Fruit fly (Drosophila melanogaster) whole organism, larva: ENCODE data around the gene RpL18.
A peak's percentile ranks its signal among the peaks of the same experiment; 100 is the strongest.

Experiments
- noc ChIP-seq: fragments of 200-800 bp; sonication (Bioruptor generic); optimal IDR thresholded peaks from 3 replicates; lab custom pipeline; 2019; ENCODE audit warnings: missing biosample characterization, mild to moderate bottlenecking, missing genetic modification characterization, moderate library complexity

Gene RpL18

dm6 chr3L:7241217-7241859, at the start of gene RpL18, which contains the start of gene Neos:
RpL18 (minus strand) TSS chr3L:7241351.
Neos (plus strand) TSS chr3L:7241628.
- peak; percentile 62 for TF ChIP-seq noc (tag; lab: Kevin White, UChicago)

DNA sequence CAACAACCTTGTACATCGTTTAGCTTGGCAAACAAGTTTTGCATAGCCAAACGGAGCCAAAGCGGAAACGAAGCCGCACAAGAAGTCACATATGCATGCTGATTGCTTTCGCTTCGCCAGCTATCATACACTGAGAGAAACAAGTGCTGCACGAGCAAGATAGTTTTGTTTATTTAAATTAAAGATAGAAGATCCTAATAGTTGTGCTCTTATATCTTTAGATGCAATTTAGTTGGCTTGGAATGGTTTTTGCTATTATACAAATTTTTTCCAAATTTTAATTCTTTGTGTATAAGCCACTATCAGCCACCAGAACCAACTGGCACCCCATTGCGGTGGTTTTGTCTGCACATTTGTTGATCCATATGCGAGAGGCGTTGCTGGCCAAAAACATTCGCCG, 42.4 kb upstream of the RpL18 start:
- no peak for TF ChIP-seq noc (tag; lab: Kevin White, UChicago)

dm6 chr3L:7263757-7264516, 22.8 kb upstream of the RpL18 start, which contains the start of gene CG14830:
CG14830 (minus strand) TSS chr3L:7263920.
- no peak for TF ChIP-seq noc (tag; lab: Kevin White, UChicago)

dm6 chr3L:7262471-7262870, 21.3 kb upstream of the RpL18 start:
- TF ChIP-seq noc (tag; lab: Kevin White, UChicago): no peak

DNA sequence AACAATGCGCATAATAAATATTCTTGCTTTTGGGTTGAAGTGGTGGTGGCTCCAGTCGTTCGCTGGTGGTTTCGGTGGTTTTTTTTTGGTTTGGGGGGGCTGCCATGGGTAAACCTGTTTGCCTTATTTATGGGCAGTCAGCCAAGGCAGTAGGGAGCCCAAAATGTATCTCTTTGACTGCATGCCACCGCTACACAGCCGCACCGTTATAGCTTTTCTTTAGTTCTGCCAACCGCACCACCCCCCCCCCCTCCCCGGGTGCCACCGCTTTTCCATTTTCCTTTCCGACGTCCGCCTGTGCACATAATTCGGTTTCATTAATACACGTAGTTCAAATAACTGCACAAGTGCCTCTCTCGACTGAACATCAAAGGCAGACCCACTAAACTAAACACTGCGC, 17.1 kb upstream of the RpL18 start:
- no peak for TF ChIP-seq noc (tag; lab: Kevin White, UChicago)

DNA sequence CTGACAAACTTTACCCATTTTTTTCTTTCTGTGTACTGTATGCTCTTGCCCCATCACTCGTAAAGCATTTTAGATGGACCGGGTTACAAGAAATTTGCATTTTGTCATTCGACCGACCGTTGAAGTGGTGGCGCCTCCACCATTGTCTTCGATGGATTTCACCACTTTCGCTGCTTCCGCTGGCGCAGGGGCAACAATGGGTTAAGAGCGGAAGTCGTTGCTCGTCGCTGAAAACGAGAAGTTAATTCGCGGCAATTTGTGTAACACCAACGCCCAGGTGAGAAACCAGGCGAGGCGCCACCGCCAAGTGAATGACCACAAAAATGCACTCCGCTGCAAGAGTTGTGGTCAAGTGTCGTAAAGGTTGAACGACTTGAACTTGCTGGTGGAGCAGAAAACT, 13.6 kb upstream of the RpL18 start:
- TF ChIP-seq noc (tag; lab: Kevin White, UChicago): no peak

dm6 chr3L:7250469-7250868, 9.3 kb upstream of the RpL18 start, which contains the start of gene MED4:
MED4 (minus strand) TSS chr3L:7250527.
- peak; percentile 20 for TF ChIP-seq noc (tag; lab: Kevin White, UChicago)

dm6 chr3L:7249167-7249566, 8.0 kb upstream of the RpL18 start, which contains the start of gene Cdc27:
Cdc27 (minus strand) TSS chr3L:7249340.
- TF ChIP-seq noc (tag; lab: Kevin White, UChicago): no peak

DNA sequence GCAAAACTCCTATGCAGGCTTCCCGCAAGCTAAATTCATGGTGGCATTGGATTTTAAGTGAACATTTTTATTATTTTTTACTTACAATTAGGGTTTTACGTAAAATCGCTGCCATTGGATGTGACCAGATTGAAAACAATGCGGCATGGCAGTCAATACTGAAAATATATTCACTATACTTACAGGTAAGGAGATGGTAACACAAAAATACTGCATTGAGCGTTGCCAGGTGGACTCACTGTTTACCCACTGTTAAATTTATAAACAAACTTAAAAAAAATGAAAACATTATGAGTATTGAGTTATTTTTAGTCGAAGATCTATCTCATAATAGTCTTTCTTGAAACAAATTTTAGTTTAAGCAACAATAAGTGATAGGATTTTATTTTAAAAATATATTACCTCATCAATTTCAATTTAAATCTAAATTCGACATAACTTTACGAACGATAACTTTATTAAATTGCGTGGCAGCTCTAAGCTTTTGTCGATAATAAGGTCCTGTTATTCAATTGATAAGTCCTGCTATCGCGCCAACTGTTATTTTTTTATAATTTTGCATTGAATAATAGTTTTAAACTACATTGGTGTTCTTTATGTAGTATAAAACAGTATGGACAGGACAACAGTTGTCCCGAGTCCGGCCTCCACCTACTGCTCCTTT, 2.8 kb upstream of the RpL18 start, which contains the start of the genes mRpL50 and mei-P22:
Gene mRpL50 (minus strand): TSS at position 159 of the 664 bp plus-strand sequence.
Gene mei-P22 (plus strand): TSS at position 614 of the 664 bp plus-strand sequence.
- TF ChIP-seq noc (tag; lab: Kevin White, UChicago): no peak

- TF ChIP-seq noc (tag; lab: Kevin White, UChicago): no peak
These were observed 2.9 kb downstream of the RpL18 start, which contains the start of the genes CG14829 and BHD for dm6 chr3L:7238072-7238759. CG14829 (minus strand) TSS chr3L:7238122. BHD (plus strand) TSS chr3L:7238542.

dm6 chr3L:7234212-7234611, 6.9 kb downstream of the RpL18 start, which contains the start of gene CG14826:
CG14826 (plus strand) TSS chr3L:7234512.
- no peak for TF ChIP-seq noc (tag; lab: Kevin White, UChicago)

DNA sequence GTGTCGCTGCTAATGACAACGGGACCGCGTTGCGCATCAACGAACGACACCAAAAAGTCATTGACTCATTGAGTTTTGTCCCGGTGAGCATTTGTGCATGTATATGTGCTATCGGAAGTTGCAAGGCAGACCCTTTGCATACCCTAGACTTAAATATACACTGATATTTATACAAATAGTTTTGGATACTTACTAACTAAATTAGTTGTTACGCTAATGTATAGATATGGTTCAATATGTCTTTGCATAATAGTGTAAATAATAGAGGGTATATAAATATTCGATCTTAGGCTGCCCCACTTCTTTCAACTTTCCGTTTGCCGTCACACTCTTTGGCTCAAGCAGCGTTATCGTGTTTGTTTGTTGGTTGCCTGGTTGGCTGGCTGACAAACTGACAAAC, 49.9 kb downstream of the RpL18 start:
- no peak for TF ChIP-seq noc (tag; lab: Kevin White, UChicago)

- no peak for TF ChIP-seq noc (tag; lab: Kevin White, UChicago)
These were observed 50.7 kb downstream of the RpL18 start for dm6 chr3L:7190497-7190896.
